Worm (Caenorhabditis elegans): ENCODE data around the gene F59A1.16.

- TF ChIP-seq fkh-10 (GFP tag; optimal IDR thresholded peaks at IDR 0.05) (no peak), ceh-82 (tag; optimal IDR thresholded peaks at IDR 0.05) (no peak), nhr-41 (GFP tag; IDR thresholded peaks at IDR 0.05) (no peak), F10B5.3 (tag; optimal IDR thresholded peaks at IDR 0.05) (no peak), unc-62 (GFP tag; optimal IDR thresholded peaks at IDR 0.05 in 1 of 2) (no peak), unc-62 (tag; optimal IDR thresholded peaks at IDR 0.05) (no peak), lin-13 (GFP tag; optimal IDR thresholded peaks at IDR 0.05) (no peak), Y48G9A.11 (GFP tag; IDR thresholded peaks at IDR 0.05) (no peak)
Observed at ce11 chrV:17724704-17725103, 39.9 kb upstream of the F59A1.16 start, which contains the start of gene fat-5.
